Worm (Caenorhabditis elegans): ENCODE data around the gene tyr-2.

Gene tyr-2

ce11 chrIII:13732665-13733064, 11.4 kb upstream of the tyr-2 start:
- TF ChIP-seq mes-2 (tag; optimal IDR thresholded peaks at IDR 0.05; ENCODE audit: poor library complexity, severe bottlenecking) (peak; percentile 39), nhr-28 (tag; optimal IDR thresholded peaks at IDR 0.05) (peak; percentile 12), hlh-11 (tag; optimal IDR thresholded peaks at IDR 0.05) (peak; percentile 57), dve-1 (tag; optimal IDR thresholded peaks at IDR 0.05; ENCODE audit: insufficient read depth) (peak; percentile 69), unc-62 (GFP tag; optimal IDR thresholded peaks at IDR 0.05 in 1 of 2) (peak in 1 of 2 experiments; percentile 8), unc-62 (tag; optimal IDR thresholded peaks at IDR 0.05) (no peak), nhr-6 (tag; optimal IDR thresholded peaks at IDR 0.05) (peak; percentile 33), mep-1 (tag; optimal IDR thresholded peaks at IDR 0.05) (peak; percentile 1), daf-16 (GFP tag; optimal IDR thresholded peaks at IDR 0.05) (no peak), daf-16 (tag; optimal IDR thresholded peaks at IDR 0.05) (peak; percentile 36), ceh-82 (tag; optimal IDR thresholded peaks at IDR 0.05) (no peak), lsy-2 (tag; optimal IDR thresholded peaks at IDR 0.05) (no peak), snpc-4 (tag; optimal IDR thresholded peaks at IDR 0.05) (no peak), pha-4 (GFP tag; IDR thresholded peaks at IDR 0.05) (no peak), pha-4 (tag; optimal IDR thresholded peaks at IDR 0.05) (peak; percentile 98), mdl-1 (tag; optimal IDR thresholded peaks at IDR 0.05) (peak in 1 of 2 experiments; percentile 30)

- TF ChIP-seq hlh-11 (tag; optimal IDR thresholded peaks at IDR 0.05) (peak; percentile 72), snpc-4 (tag; optimal IDR thresholded peaks at IDR 0.05) (no peak), dve-1 (tag; optimal IDR thresholded peaks at IDR 0.05; ENCODE audit: insufficient read depth) (peak; percentile 79), F26F4.8 (GFP tag; conservative IDR thresholded peaks at IDR 0.05) (no peak), lin-38 (GFP tag; IDR thresholded peaks at IDR 0.05) (0 out of 2 replicates have a peak, but pooled peaks have one; percentile 23), mep-1 (tag; optimal IDR thresholded peaks at IDR 0.05) (peak; percentile 2), Y75B8A.6 (GFP tag; IDR thresholded peaks at IDR 0.05) (no peak), nhr-28 (tag; optimal IDR thresholded peaks at IDR 0.05) (peak; percentile 73), pqm-1 (tag; optimal IDR thresholded peaks at IDR 0.05) (peak; percentile 96), daf-16 (GFP tag; optimal IDR thresholded peaks at IDR 0.05) (no peak), daf-16 (tag; optimal IDR thresholded peaks at IDR 0.05) (peak; percentile 80), nhr-77 (tag; optimal IDR thresholded peaks at IDR 0.05) (peak; percentile 45), nhr-102 (tag; optimal IDR thresholded peaks at IDR 0.05) (no peak), lsy-2 (tag; optimal IDR thresholded peaks at IDR 0.05) (peak in 1 of 2 experiments; percentile 4), madf-9 (GFP tag; conservative IDR thresholded peaks at IDR 0.05) (no peak), R02D3.7 (tag; optimal IDR thresholded peaks at IDR 0.05) (no peak), egl-27 (tag; optimal IDR thresholded peaks at IDR 0.05) (no peak), mes-2 (tag; optimal IDR thresholded peaks at IDR 0.05; ENCODE audit: poor library complexity, severe bottlenecking) (peak; percentile 32), nhr-76 (tag; optimal IDR thresholded peaks at IDR 0.05) (no peak), mxl-3 (GFP tag; optimal IDR thresholded peaks at IDR 0.05) (peak; percentile 2), cey-2 (tag; optimal IDR thresholded peaks at IDR 0.05; ENCODE audit: borderline replicate concordance, insufficient read depth) (no peak), Y105C5A.15 (GFP tag; IDR thresholded peaks at IDR 0.05) (no peak), aha-1 (tag) (peak; percentile 87), hmg-1.1 (GFP tag; IDR thresholded peaks at IDR 0.05) (no peak), dmd-6 (GFP tag; IDR thresholded peaks at IDR 0.05) (peak; percentile 69), sdz-12 (GFP tag; optimal IDR thresholded peaks at IDR 0.05) (no peak), tra-1 (GFP tag; IDR thresholded peaks at IDR 0.05) (peak; percentile 82), zfp-3 (GFP tag; conservative IDR thresholded peaks at IDR 0.05) (no peak), nhr-48 (tag; optimal IDR thresholded peaks at IDR 0.05) (no peak), nhr-6 (tag; optimal IDR thresholded peaks at IDR 0.05) (peak; percentile 36), nhr-11 (tag; optimal IDR thresholded peaks at IDR 0.05) (no peak)
Measured at ce11 chrIII:13733833-13734232, 10.2 kb upstream of the tyr-2 start.

ce11 chrIII:13735008-13735407, 9.0 kb upstream of the tyr-2 start, which contains the start of gene W06F12.3:
Gene W06F12.3 (plus strand): TSS chrIII:13735030.
- peak; percentile 91 for TF ChIP-seq aha-1 (tag)
- TF ChIP-seq duxl-1 (tag; optimal IDR thresholded peaks at IDR 0.05; ENCODE audit: poor library complexity): no peak

Measured in whole organism, L4 larva.